Fruit fly (Drosophila melanogaster): ENCODE measurements around the gene Pka-R1.

Pka-R1 gene

dm6 chr3L:20823206-20823803 is 7.4 kb downstream of the Pka-R1 start:
- TF ChIP-seq kay (GFP tag; ENCODE audit: borderline replicate concordance) (peak; percentile 65), CG33017 (tag; optimal IDR thresholded peaks at IDR 0.05) (no peak)

dm6 chr3L:20826950-20827910 is 11.3 kb downstream of the Pka-R1 start:
- peak; percentile 9 for TF ChIP-seq CG5204 (GFP tag; optimal IDR thresholded peaks at IDR 0.05)
- TF ChIP-seq kay (GFP tag; ENCODE audit: borderline replicate concordance): peak; percentile 86
- TF ChIP-seq cic (GFP tag; optimal IDR thresholded peaks at IDR 0.05): no peak
- TF ChIP-seq toe (GFP tag; optimal IDR thresholded peaks at IDR 0.05): peak; percentile 30
- TF ChIP-seq CG14711 (tag; optimal IDR thresholded peaks at IDR 0.05): no peak
- no peak for TF ChIP-seq CG12768 (GFP tag; optimal IDR thresholded peaks at IDR 0.05)
- peak; percentile 40 for TF ChIP-seq bab1 (GFP tag; optimal IDR thresholded peaks at IDR 0.05)

- TF ChIP-seq toe (GFP tag; optimal IDR thresholded peaks at IDR 0.05): no peak
- TF ChIP-seq ovo (GFP tag; optimal IDR thresholded peaks at IDR 0.05): peak; percentile 33
Measured at dm6 chr3L:20827962-20828361, 12.0 kb downstream of the Pka-R1 start.

dm6 chr3L:20830361-20830760 is 14.4 kb downstream of the Pka-R1 start:
- no peak for TF ChIP-seq kay (GFP tag; ENCODE audit: borderline replicate concordance)
- TF ChIP-seq CG33017 (tag; optimal IDR thresholded peaks at IDR 0.05): peak; percentile 17
- peak; percentile 29 for TF ChIP-seq cic (GFP tag; optimal IDR thresholded peaks at IDR 0.05)
- TF ChIP-seq Clk (GFP tag; optimal IDR thresholded peaks at IDR 0.05): no peak

- TF ChIP-seq Crg-1 (GFP tag; optimal IDR thresholded peaks at IDR 0.05): no peak
- no peak for TF ChIP-seq ovo (GFP tag; optimal IDR thresholded peaks at IDR 0.05)
- no peak for TF ChIP-seq CG11617 (GFP tag; optimal IDR thresholded peaks at IDR 0.05)
- no peak for TF ChIP-seq tj (GFP tag; optimal IDR thresholded peaks at IDR 0.05)
- TF ChIP-seq CG14711 (tag; optimal IDR thresholded peaks at IDR 0.05): no peak
- no peak for TF ChIP-seq CG7101 (tag; optimal IDR thresholded peaks at IDR 0.05)
- TF ChIP-seq CG7045 (GFP tag; optimal IDR thresholded peaks at IDR 0.05): no peak
- no peak for TF ChIP-seq CG33017 (tag; optimal IDR thresholded peaks at IDR 0.05)
- no peak for TF ChIP-seq cic (GFP tag; optimal IDR thresholded peaks at IDR 0.05)
Measured at dm6 chr3L:20834150-20834549, 18.2 kb downstream of the Pka-R1 start.

dm6 chr3L:20835882-20836281 is 20.0 kb downstream of the Pka-R1 start, which contains the start of gene CG3288:
Gene CG3288, plus strand, starts transcription at chr3L:20836182.
- TF ChIP-seq Clk (GFP tag; optimal IDR thresholded peaks at IDR 0.05) (no peak), CG1620 (GFP tag; optimal IDR thresholded peaks at IDR 0.05) (no peak), tj (GFP tag; optimal IDR thresholded peaks at IDR 0.05) (no peak), Mnt (GFP tag; optimal IDR thresholded peaks at IDR 0.05) (no peak), CG11617 (GFP tag; optimal IDR thresholded peaks at IDR 0.05) (no peak), pad (GFP tag; optimal IDR thresholded peaks at IDR 0.05) (no peak), CG5204 (GFP tag; optimal IDR thresholded peaks at IDR 0.05) (no peak), CG7045 (GFP tag; optimal IDR thresholded peaks at IDR 0.05) (no peak), toe (GFP tag; optimal IDR thresholded peaks at IDR 0.05) (no peak), bab1 (GFP tag; optimal IDR thresholded peaks at IDR 0.05) (no peak), cic (GFP tag; optimal IDR thresholded peaks at IDR 0.05) (no peak), ovo (GFP tag; optimal IDR thresholded peaks at IDR 0.05) (no peak)

- TF ChIP-seq cnc (optimal IDR thresholded peaks at IDR 0.05) (no peak), ovo (GFP tag; optimal IDR thresholded peaks at IDR 0.05) (no peak), Hr96 (GFP tag; optimal IDR thresholded peaks at IDR 0.05) (peak; percentile 58), bab1 (GFP tag; optimal IDR thresholded peaks at IDR 0.05) (no peak), CG7101 (tag; optimal IDR thresholded peaks at IDR 0.05) (peak; percentile 52), Clk (GFP tag; optimal IDR thresholded peaks at IDR 0.05) (no peak), kay (GFP tag; ENCODE audit: borderline replicate concordance) (peak; percentile 35), toe (GFP tag; optimal IDR thresholded peaks at IDR 0.05) (peak; percentile 56), cic (GFP tag; optimal IDR thresholded peaks at IDR 0.05) (no peak), CG1620 (GFP tag; optimal IDR thresholded peaks at IDR 0.05) (peak; percentile 14), CG11617 (GFP tag; optimal IDR thresholded peaks at IDR 0.05) (peak; percentile 86), CG7045 (GFP tag; optimal IDR thresholded peaks at IDR 0.05) (peak; percentile 63), CG5204 (GFP tag; optimal IDR thresholded peaks at IDR 0.05) (peak; percentile 75), CG14711 (tag; optimal IDR thresholded peaks at IDR 0.05) (peak; percentile 20), pad (GFP tag; optimal IDR thresholded peaks at IDR 0.05) (peak; percentile 42), tj (GFP tag; optimal IDR thresholded peaks at IDR 0.05) (peak; percentile 44), Mnt (GFP tag; optimal IDR thresholded peaks at IDR 0.05) (peak; percentile 11), CG12768 (GFP tag; optimal IDR thresholded peaks at IDR 0.05) (peak; percentile 68), CG33017 (tag; optimal IDR thresholded peaks at IDR 0.05) (peak; percentile 63), Crg-1 (GFP tag; optimal IDR thresholded peaks at IDR 0.05) (no peak)
Measured at dm6 chr3L:20837040-20837830, 21.3 kb downstream of the Pka-R1 start, which contains the start of gene CG13255. Gene CG13255, plus strand, starts transcription at chr3L:20837488.
